Fruit fly (Drosophila melanogaster) Kc167 (cell line): ENCODE results near the gene rha.

Experiments used
- Sin3A ChIP-seq: fragments of >200 bp; optimal IDR thresholded peaks from 2 replicates; lab custom pipeline; 2018; ENCODE audit warnings: missing external identifiers
- h ChIP-seq: fragments of >200 bp; optimal IDR thresholded peaks from 3 replicates; lab custom pipeline; 2018; ENCODE audit warnings: missing external identifiers
- insv ChIP-seq: fragments of >200 bp; optimal IDR thresholded peaks from 3 replicates; lab custom pipeline; 2018; ENCODE audit warnings: missing external identifiers
- psq ChIP-seq: fragments of >200 bp; optimal IDR thresholded peaks from 2 replicates; lab custom pipeline; 2017; ENCODE audit warnings: missing external identifiers
- ttk ChIP-seq: sonication (Bioruptor generic); optimal IDR thresholded peaks from 2 replicates; lab custom pipeline; 2017; ENCODE audit warnings: missing external identifiers

- TF ChIP-seq ttk: no peak
- TF ChIP-seq psq: no peak
- no peak for TF ChIP-seq Sin3A (lab: Kevin White, UChicago)
- no peak for TF ChIP-seq insv (lab: Kevin White, UChicago)
- no peak for TF ChIP-seq h (lab: Kevin White, UChicago)
Observed at dm6 chr3R:25331103-25331502, 8.9 kb upstream of the rha start, which contains the start of gene CHKov2.
